Worm (Caenorhabditis elegans) whole organism, L4 larva: ENCODE measurements around the gene npr-3.

Source experiments
- F10B5.3 ChIP-seq: sonication (generic microtip); optimal IDR thresholded peaks from 2 replicates; lab custom pipeline; 2016; ENCODE audit warnings: mild to moderate bottlenecking, missing genetic modification characterization, missing compliant biosample characterization
- F37D6.2 ChIP-seq: sonication (generic microtip); optimal IDR thresholded peaks from 2 replicates; lab custom pipeline; 2016; ENCODE audit warnings: mild to moderate bottlenecking, missing genetic modification characterization, missing compliant biosample characterization
- Y5F2A.4 ChIP-seq: fragments of 200-800 bp; sonication (Bioruptor generic); optimal IDR thresholded peaks from 2 replicates; lab custom pipeline; 2018; ENCODE audit warnings: mild to moderate bottlenecking, missing genetic modification characterization, missing compliant biosample characterization
- Y75B8A.6 ChIP-seq: fragments of 200-800 bp; sonication (Bioruptor generic); IDR thresholded peaks from 2 replicates; pipeline ENCODE4 v1.3.6; 2022; ENCODE audit warnings: missing genetic modification reagents, missing genetic modification characterization, missing compliant biosample characterization
- aha-1 ChIP-seq: fragments of 150-350 bp; peaks from one replicate; lab custom pipeline; 2014; ENCODE audit warnings: missing biosample characterization, missing genetic modification characterization
- ceh-20 ChIP-seq: fragments of 200-800 bp; sonication (Bioruptor generic); IDR thresholded peaks from 2 replicates; pipeline ENCODE4 v1.3.6; 2022; ENCODE audit warnings: missing genetic modification reagents, missing genetic modification characterization, missing compliant biosample characterization
- ceh-82 ChIP-seq: sonication (generic microtip); optimal IDR thresholded peaks from 2 replicates; lab custom pipeline; 2017; ENCODE audit warnings: missing biosample characterization, missing genetic modification characterization
- ces-1 ChIP-seq: fragments of 150-350 bp; sonication (generic microtip); optimal IDR thresholded peaks from 4 replicates; lab custom pipeline; 2014; ENCODE audit warnings: missing biosample characterization, missing genetic modification reagents, missing genetic modification characterization
- cey-2 ChIP-seq: sonication (generic microtip); optimal IDR thresholded peaks from 3 replicates; lab custom pipeline; 2017; ENCODE audit warnings: missing genetic modification characterization, mild to moderate bottlenecking, missing compliant biosample characterization, antibody characterized with exemption, borderline replicate concordance; ENCODE audit not compliant: insufficient read depth
- ctbp-1 ChIP-seq: fragments of 200-800 bp; sonication (Bioruptor generic); IDR thresholded peaks from 2 replicates; pipeline ENCODE4 v1.3.6; 2022; ENCODE audit warnings: missing genetic modification reagents, missing genetic modification characterization, missing compliant biosample characterization
- daf-16 ChIP-seq, 3 experiments: sonication (generic microtip); optimal IDR thresholded peaks; 2 replicates each; lab custom pipeline; 2016 to 2017; ENCODE audit warnings: missing genetic modification characterization in 3 of 3, missing genetic modification reagents in 3 of 3, mild to moderate bottlenecking in 2 of 3, missing compliant biosample characterization in 2 of 3, missing biosample characterization in 1 of 3, moderate library complexity in 1 of 3
- dmd-6 ChIP-seq: fragments of 200-800 bp; sonication (Bioruptor generic); IDR thresholded peaks from 2 replicates; pipeline ENCODE4 v1.3.6; 2022; ENCODE audit warnings: missing genetic modification reagents, missing genetic modification characterization, missing compliant biosample characterization
- dmd-9 ChIP-seq: fragments of 200-800 bp; sonication (Bioruptor generic); IDR thresholded peaks from 2 replicates; pipeline ENCODE4 v1.3.6; 2022; ENCODE audit warnings: missing genetic modification reagents, missing genetic modification characterization, missing compliant biosample characterization
- dpl-1 ChIP-seq: fragments of 150-350 bp; optimal IDR thresholded peaks from 2 replicates; lab custom pipeline; 2014; ENCODE audit warnings: missing biosample characterization, missing genetic modification reagents, missing genetic modification characterization
- duxl-1 ChIP-seq: sonication (generic microtip); optimal IDR thresholded peaks from 2 replicates; lab custom pipeline; 2016; ENCODE audit warnings: mild to moderate bottlenecking, missing genetic modification characterization, moderate library complexity, missing compliant biosample characterization; ENCODE audit not compliant: poor library complexity
- fkh-10 ChIP-seq: fragments of 150-350 bp; optimal IDR thresholded peaks from 2 replicates; lab custom pipeline; 2014; ENCODE audit warnings: missing biosample characterization, missing genetic modification reagents, missing genetic modification characterization
- fos-1 ChIP-seq: fragments of 150-350 bp; optimal IDR thresholded peaks from 2 replicates; lab custom pipeline; 2014; ENCODE audit warnings: missing biosample characterization, missing genetic modification characterization
- gei-8 ChIP-seq: fragments of 200-800 bp; sonication (Bioruptor generic); optimal IDR thresholded peaks from 2 replicates; lab custom pipeline; 2018; ENCODE audit warnings: mild to moderate bottlenecking, missing genetic modification characterization, missing compliant biosample characterization
- hlh-11 ChIP-seq: fragments of 200-800 bp; sonication (Bioruptor generic); optimal IDR thresholded peaks from 2 replicates; lab custom pipeline; 2018; ENCODE audit warnings: mild to moderate bottlenecking, missing genetic modification characterization, missing compliant biosample characterization
- hlh-30 ChIP-seq: sonication (generic microtip); optimal IDR thresholded peaks from 2 replicates; lab custom pipeline; 2017; ENCODE audit warnings: antibody characterized with exemption, mild to moderate bottlenecking, missing genetic modification characterization, missing compliant biosample characterization; ENCODE audit not compliant: insufficient read depth
- lim-7 ChIP-seq: fragments of 200-800 bp; sonication (Bioruptor generic); IDR thresholded peaks from 2 replicates; pipeline ENCODE4 v1.3.6; 2022; ENCODE audit warnings: missing genetic modification characterization, missing compliant biosample characterization
- lin-29 ChIP-seq: fragments of 200-800 bp; sonication (Bioruptor generic); IDR thresholded peaks from 2 replicates; pipeline ENCODE4 v1.3.6; 2022; ENCODE audit warnings: missing genetic modification reagents, missing genetic modification characterization, missing compliant biosample characterization
- lir-3 ChIP-seq: sonication (generic microtip); optimal IDR thresholded peaks from 2 replicates; lab custom pipeline; 2016; ENCODE audit warnings: mild to moderate bottlenecking, missing genetic modification characterization, missing compliant biosample characterization
- madf-5 ChIP-seq, 2 experiments: fragments of 200-800 bp; sonication (Bioruptor generic); IDR thresholded peaks; 2 replicates each; pipeline ENCODE4 v1.3.6; 2022; ENCODE audit warnings: missing compliant biosample characterization in 2 of 2, missing genetic modification characterization in 2 of 2
- mdl-1 ChIP-seq, 2 experiments: fragments of 150-350 bp in 1 of 2; sonication (generic microtip) in 1 of 2; optimal IDR thresholded peaks; 2 replicates each; lab custom pipeline; 2014 to 2017; ENCODE audit warnings: missing biosample characterization in 2 of 2, missing genetic modification characterization in 2 of 2
- mep-1 ChIP-seq: fragments of 150-350 bp; sonication (generic microtip); optimal IDR thresholded peaks from 3 replicates; lab custom pipeline; 2014; ENCODE audit warnings: missing biosample characterization, missing genetic modification characterization
- mes-2 ChIP-seq: sonication (generic microtip); optimal IDR thresholded peaks from 2 replicates; lab custom pipeline; 2016; ENCODE audit warnings: missing genotype, mild to moderate bottlenecking, missing genetic modification characterization, missing compliant biosample characterization; ENCODE audit not compliant: poor library complexity, severe bottlenecking
- mxl-2 ChIP-seq: fragments of 200-800 bp; sonication (Bioruptor generic); conservative IDR thresholded peaks from 2 replicates; pipeline ENCODE4 v1.3.6; 2022; ENCODE audit warnings: missing genetic modification reagents, missing genetic modification characterization, missing compliant biosample characterization
- mxl-3 ChIP-seq: fragments of 200-800 bp; sonication (Bioruptor generic); optimal IDR thresholded peaks from 2 replicates; lab custom pipeline; 2018; ENCODE audit warnings: mild to moderate bottlenecking, missing genetic modification characterization, missing compliant biosample characterization
- nhr-11 ChIP-seq: fragments of 150-350 bp; optimal IDR thresholded peaks from 2 replicates; lab custom pipeline; 2014; ENCODE audit warnings: missing biosample characterization, missing genetic modification characterization
- nhr-28 ChIP-seq: fragments of 150-350 bp; optimal IDR thresholded peaks from 2 replicates; lab custom pipeline; 2014; ENCODE audit warnings: missing biosample characterization, missing genetic modification characterization
- nhr-41 ChIP-seq: fragments of 200-800 bp; sonication (Bioruptor generic); IDR thresholded peaks from 2 replicates; pipeline ENCODE4 v1.3.6; 2022; ENCODE audit warnings: missing genetic modification reagents, missing genetic modification characterization, missing compliant biosample characterization
- nhr-48 ChIP-seq: sonication (generic microtip); optimal IDR thresholded peaks from 2 replicates; lab custom pipeline; 2016; ENCODE audit warnings: mild to moderate bottlenecking, missing genetic modification characterization, missing compliant biosample characterization
- nhr-77 ChIP-seq: fragments of 150-350 bp; optimal IDR thresholded peaks from 2 replicates; lab custom pipeline; 2014; ENCODE audit warnings: missing biosample characterization, missing genetic modification characterization
- set-16 ChIP-seq: fragments of 200-800 bp; sonication (Bioruptor generic); IDR thresholded peaks from 2 replicates; pipeline ENCODE4 v1.3.6; 2022; ENCODE audit warnings: missing genetic modification reagents, missing genetic modification characterization, missing compliant biosample characterization
- tra-1 ChIP-seq: fragments of 200-800 bp; sonication (Bioruptor generic); IDR thresholded peaks from 2 replicates; pipeline ENCODE4 v1.3.6; 2022; ENCODE audit warnings: missing genetic modification reagents, missing genetic modification characterization, missing compliant biosample characterization
- vab-7 ChIP-seq: fragments of 200-800 bp; sonication (Bioruptor generic); IDR thresholded peaks from 2 replicates; pipeline ENCODE4 v1.3.6; 2022; ENCODE audit warnings: missing genetic modification reagents, missing genetic modification characterization, missing compliant biosample characterization
- zfp-2 ChIP-seq: sonication (generic microtip); optimal IDR thresholded peaks from 2 replicates; lab custom pipeline; 2016; ENCODE audit warnings: mild to moderate bottlenecking, missing genetic modification characterization, missing compliant biosample characterization
- ztf-11 ChIP-seq: fragments of 150-350 bp; optimal IDR thresholded peaks from 2 replicates; lab custom pipeline; 2014; ENCODE audit warnings: missing biosample characterization, missing genetic modification characterization
- ztf-7 ChIP-seq: fragments of 150-350 bp; optimal IDR thresholded peaks from 2 replicates; lab custom pipeline; 2014; ENCODE audit warnings: missing biosample characterization, missing genetic modification characterization

The npr-3 gene

ce11 chrIV:11498169-11498568 is 38.4 kb downstream of the npr-3 start, which contains the start of gene sms-1:
Gene sms-1 (minus strand): TSS chrIV:11498174.
- TF ChIP-seq gei-8 (GFP tag; lab: Kevin White, UChicago): no peak
- no peak for TF ChIP-seq set-16 (GFP tag; lab: Robert Waterston, UW)
- TF ChIP-seq dpl-1 (GFP tag; lab: Kevin White, UChicago): no peak
- TF ChIP-seq nhr-11 (tag; lab: Kevin White, UChicago): no peak
- no peak for TF ChIP-seq ceh-20 (GFP tag; lab: Robert Waterston, UW)
- TF ChIP-seq, all 104 proteins: peak for 0

DNA sequence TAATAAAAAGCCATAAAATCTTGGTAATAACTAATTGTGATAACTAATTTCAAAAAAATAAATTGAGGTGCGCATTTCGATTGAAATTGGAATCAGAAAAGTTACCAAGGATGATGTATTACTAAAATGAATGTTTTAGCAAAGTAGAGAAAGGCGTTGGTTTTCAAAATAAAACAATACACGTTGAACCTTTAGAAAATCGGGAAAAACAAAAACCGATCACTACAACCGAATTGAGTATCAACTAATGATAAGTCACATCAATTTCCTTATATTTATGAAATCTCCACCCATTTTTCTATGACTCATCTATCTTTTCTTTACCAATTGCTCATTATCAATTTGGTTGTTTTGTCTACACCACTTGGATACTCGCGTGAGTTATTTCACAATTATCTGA is 40.6 kb downstream of the npr-3 start, which contains the start of gene H21P03.10:
Gene H21P03.10 (plus strand): TSS at position 301 of the 400 bp plus-strand sequence.
- TF ChIP-seq Y75B8A.6 (GFP tag; lab: Robert Waterston, UW) (no peak), mxl-2 (GFP tag; lab: Robert Waterston, UW) (no peak), mep-1 (tag; lab: Kevin White, UChicago) (no peak), fkh-10 (GFP tag; lab: Kevin White, UChicago) (no peak), dpl-1 (GFP tag; lab: Kevin White, UChicago) (no peak), cey-2 (tag; lab: Kevin White, UChicago) (no peak), dmd-9 (GFP tag; lab: Robert Waterston, UW) (no peak), set-16 (GFP tag; lab: Robert Waterston, UW) (no peak), aha-1 (tag; lab: Kevin White, UChicago) (no peak)

DNA sequence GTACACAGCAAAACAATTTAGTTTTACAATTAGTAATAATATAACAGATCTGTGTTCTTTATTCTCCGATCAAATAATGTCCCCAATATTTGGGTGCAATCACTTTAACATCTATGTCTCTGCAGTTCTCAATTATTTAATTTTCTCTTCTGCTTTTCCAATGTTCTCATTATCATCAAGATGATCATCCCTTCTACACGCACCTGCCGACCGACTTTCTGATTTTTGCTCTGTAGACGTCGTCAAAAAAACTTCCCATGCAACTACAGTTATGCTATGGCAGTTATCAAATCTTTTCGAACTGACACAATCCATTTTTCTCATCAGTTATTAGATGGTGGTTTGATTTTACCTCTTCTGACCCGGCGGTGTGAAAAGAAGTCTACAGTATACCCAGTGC is 43.9 kb downstream of the npr-3 start:
- peak; percentile 52 for TF ChIP-seq nhr-48 (tag; lab: Kevin White, UChicago)
- TF ChIP-seq ces-1 (GFP tag; lab: Kevin White, UChicago): no peak
- peak; percentile 61 for TF ChIP-seq nhr-28 (tag; lab: Kevin White, UChicago)
- TF ChIP-seq mes-2 (tag; lab: Kevin White, UChicago): no peak
- TF ChIP-seq gei-8 (GFP tag; lab: Kevin White, UChicago): peak; percentile 16
- peak; percentile 1 for TF ChIP-seq hlh-30
- no peak for TF ChIP-seq zfp-2 (tag; lab: Kevin White, UChicago)
- peak; percentile 29 for TF ChIP-seq mxl-3 (GFP tag; lab: Kevin White, UChicago)
- peak; percentile 38 for TF ChIP-seq hlh-11 (tag; lab: Kevin White, UChicago)
- TF ChIP-seq cey-2 (tag; lab: Kevin White, UChicago): no peak
- TF ChIP-seq dmd-9 (GFP tag; lab: Robert Waterston, UW): no peak
- peak in 1 of 2 experiments; percentile 20 for TF ChIP-seq mdl-1 (tag; optimal IDR thresholded peaks at IDR 0.05; lab: Kevin White, UChicago)
- TF ChIP-seq tra-1 (GFP tag; lab: Robert Waterston, UW): no peak
- peak; percentile 38; the same call in 1 of the 2 replicates for TF ChIP-seq dmd-6 (GFP tag; lab: Robert Waterston, UW)

DNA sequence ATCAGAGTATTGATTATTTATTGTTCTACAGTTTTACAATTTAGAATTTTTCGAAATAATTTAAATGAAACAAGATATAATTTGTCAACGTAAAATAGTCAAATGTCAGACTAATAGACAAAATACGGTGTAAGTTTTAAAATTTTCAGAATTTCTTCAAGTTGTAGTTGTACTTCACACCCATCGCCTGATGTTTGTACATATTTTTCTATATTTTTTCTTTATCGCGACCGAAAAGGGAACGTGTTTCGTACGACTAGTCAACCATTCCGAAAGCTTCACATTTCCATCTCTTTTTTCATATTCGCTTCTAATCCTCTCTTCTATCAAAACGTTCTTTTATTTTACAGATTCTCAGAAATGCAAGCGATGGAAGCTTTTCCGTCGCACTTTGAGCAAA is 44.6 kb downstream of the npr-3 start, which contains the start of gene twk-25:
Gene twk-25 (plus strand): TSS at position 301 of the 400 bp plus-strand sequence.
- TF ChIP-seq ceh-82 (tag; lab: Kevin White, UChicago) (no peak), mdl-1 (tag; optimal IDR thresholded peaks at IDR 0.05; lab: Kevin White, UChicago) (no peak), Y5F2A.4 (GFP tag; lab: Kevin White, UChicago) (no peak), F10B5.3 (tag; lab: Kevin White, UChicago) (no peak), lin-29 (GFP tag; lab: Robert Waterston, UW) (no peak), F37D6.2 (tag; lab: Kevin White, UChicago) (no peak), nhr-77 (tag; lab: Kevin White, UChicago) (no peak), daf-16 (GFP tag; optimal IDR thresholded peaks at IDR 0.05; lab: Kevin White, UChicago) (no peak), daf-16 (tag; optimal IDR thresholded peaks at IDR 0.05; lab: Kevin White, UChicago) (no peak), gei-8 (GFP tag; lab: Kevin White, UChicago) (no peak), ztf-7 (tag; lab: Kevin White, UChicago) (no peak), lir-3 (tag; lab: Kevin White, UChicago) (no peak), nhr-41 (GFP tag; lab: Robert Waterston, UW) (no peak), duxl-1 (tag; lab: Kevin White, UChicago) (no peak), fos-1 (no peak), madf-5 (GFP tag; IDR thresholded peaks at IDR 0.05; lab: Robert Waterston, UW) (no peak), vab-7 (no peak), mes-2 (tag; lab: Kevin White, UChicago) (no peak), lim-7 (GFP tag; lab: Robert Waterston, UW) (no peak), ztf-11 (no peak), ctbp-1 (GFP tag; lab: Robert Waterston, UW) (no peak)
